Worm (Caenorhabditis elegans) whole organism, early embryonic: ENCODE results near the gene K08D8.12.

ENCODE experiments used
- B0310.2 ChIP-seq: sonication (generic microtip); optimal IDR thresholded peaks from 2 replicates; lab custom pipeline; 2016; ENCODE audit warnings: mild to moderate bottlenecking, missing genetic modification characterization, missing compliant biosample characterization
- F13C5.2 ChIP-seq: sonication (generic microtip); optimal IDR thresholded peaks from 2 replicates; lab custom pipeline; 2017; ENCODE audit warnings: mild to moderate bottlenecking, missing genetic modification characterization, inconsistent platforms, missing compliant biosample characterization
- ama-1 ChIP-seq: fragments of 150-350 bp; optimal IDR thresholded peaks from 2 replicates; lab custom pipeline; 2014
- flt-1 ChIP-seq: fragments of 200-800 bp; sonication (Bioruptor generic); IDR thresholded peaks from 2 replicates; pipeline ENCODE4 v1.3.6; 2022; ENCODE audit warnings: missing genetic modification characterization, missing compliant biosample characterization
- hmg-4 ChIP-seq: fragments of 200-800 bp; sonication (Bioruptor generic); optimal IDR thresholded peaks from 2 replicates; lab custom pipeline; 2018; ENCODE audit warnings: mild to moderate bottlenecking, missing genetic modification characterization, missing compliant biosample characterization
- tbx-37 ChIP-seq: fragments of 200-800 bp; sonication (Bioruptor generic); conservative IDR thresholded peaks from 2 replicates; pipeline ENCODE4 v1.3.6; 2022; ENCODE audit warnings: missing genetic modification reagents, missing genetic modification characterization, missing compliant biosample characterization

DNA sequence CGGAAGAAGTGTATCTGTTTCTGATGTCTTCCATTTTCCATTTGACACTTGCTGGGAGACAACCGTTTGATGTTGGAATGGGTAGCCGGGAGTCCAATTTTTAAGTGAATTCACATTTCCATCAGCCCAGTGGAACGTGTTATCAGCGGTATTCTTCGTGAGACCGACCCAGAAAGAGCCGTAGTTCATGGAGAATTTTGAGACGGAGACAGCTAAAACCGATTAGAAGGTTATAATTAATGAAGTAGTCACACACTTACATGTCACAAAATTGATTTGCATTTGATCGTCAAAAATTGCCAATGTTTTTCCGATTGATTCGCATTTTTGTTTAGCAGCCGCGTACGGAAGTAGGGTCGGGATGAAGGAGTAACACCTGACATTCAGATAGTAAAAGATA is 23.9 kb upstream of the K08D8.12 start:
- no peak for TF ChIP-seq flt-1 (GFP tag; lab: Robert Waterston, UW)
- TF ChIP-seq ama-1 (lab: Kevin White, UChicago): no peak
- no peak for TF ChIP-seq tbx-37 (GFP tag; lab: Robert Waterston, UW)
- TF ChIP-seq hmg-4 (GFP tag; lab: Kevin White, UChicago): no peak
- TF ChIP-seq B0310.2: no peak
- no peak for TF ChIP-seq F13C5.2
